Worm (Caenorhabditis elegans) whole organism, L3 larva: ENCODE measurements around the gene D2096.13.

Experiments used
- R02D3.7 ChIP-seq: fragments of 150-350 bp; optimal IDR thresholded peaks from 2 replicates; lab custom pipeline; 2014; ENCODE audit warnings: missing biosample characterization, missing genetic modification characterization
- aly-2 ChIP-seq: fragments of 150-350 bp; optimal IDR thresholded peaks from 2 replicates; lab custom pipeline; 2014; ENCODE audit warnings: missing biosample characterization, missing genetic modification characterization
- ama-1 ChIP-seq: fragments of 150-350 bp; optimal IDR thresholded peaks from 2 replicates; lab custom pipeline; 2018
- egl-27 ChIP-seq: sonication (generic microtip); optimal IDR thresholded peaks from 4 replicates; lab custom pipeline; 2017; ENCODE audit warnings: missing biosample characterization, missing genetic modification reagents, missing genetic modification characterization
- fkh-10 ChIP-seq: sonication (generic microtip); optimal IDR thresholded peaks from 2 replicates; lab custom pipeline; 2017; ENCODE audit warnings: missing biosample characterization, missing genetic modification reagents, missing genetic modification characterization
- lin-15B ChIP-seq: fragments of 150-350 bp; optimal IDR thresholded peaks from 2 replicates; lab custom pipeline; 2014; ENCODE audit warnings: missing biosample characterization, missing genetic modification characterization
- skn-1 ChIP-seq: fragments of 150-350 bp; optimal IDR thresholded peaks from 2 replicates; lab custom pipeline; 2014; ENCODE audit warnings: missing biosample characterization, missing genetic modification characterization
- unc-62 ChIP-seq: fragments of 150-350 bp; sonication (generic microtip); optimal IDR thresholded peaks from 4 replicates; lab custom pipeline; 2014; ENCODE audit warnings: missing biosample characterization, missing genetic modification reagents, missing genetic modification characterization

DNA sequence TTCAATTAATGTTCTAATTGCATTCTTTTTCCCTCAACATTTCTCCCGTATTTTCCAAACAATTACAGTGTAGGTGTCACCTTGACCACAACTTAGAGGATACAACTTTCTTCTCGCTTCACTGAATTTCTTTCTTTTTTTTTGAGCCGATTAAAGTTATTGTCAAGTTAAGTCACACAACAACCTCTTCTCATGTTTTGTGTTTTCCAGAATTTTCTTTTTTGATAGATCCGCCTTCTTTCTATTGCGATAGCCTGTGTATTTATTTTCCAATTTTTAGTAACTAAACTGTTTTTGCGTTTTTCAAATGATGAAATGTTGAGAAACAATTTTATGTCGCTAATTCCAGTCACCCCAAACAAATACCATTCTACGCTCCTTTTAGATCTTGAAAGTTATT, 32.7 kb downstream of the D2096.13 start, which contains the start of gene F35H10.3:
- no peak for TF ChIP-seq ama-1 (lab: Kevin White, UChicago)
- TF ChIP-seq R02D3.7 (tag; lab: Kevin White, UChicago): no peak
- no peak for TF ChIP-seq lin-15B (tag; lab: Kevin White, UChicago)
- TF ChIP-seq fkh-10 (GFP tag; lab: Kevin White, UChicago): no peak
- TF ChIP-seq skn-1: no peak
- no peak for TF ChIP-seq unc-62 (GFP tag; lab: Kevin White, UChicago)
- no peak for TF ChIP-seq aly-2 (tag; lab: Kevin White, UChicago)
- no peak for TF ChIP-seq egl-27
